Worm (Caenorhabditis elegans): Measurements from ENCODE around the gene B0336.7.

B0336.7 gene

ce11 chrIII:5663521-5663920 lies 33.6 kb downstream of the B0336.7 start:
- TF ChIP-seq nhr-43 (tag; optimal IDR thresholded peaks at IDR 0.05; ENCODE audit: poor library complexity, severe bottlenecking) (no peak), ceh-28 (tag; optimal IDR thresholded peaks at IDR 0.05) (no peak), egl-27 (tag; optimal IDR thresholded peaks at IDR 0.05) (no peak), ama-1 (optimal IDR thresholded peaks at IDR 0.05) (no peak), hmg-11 (tag; optimal IDR thresholded peaks at IDR 0.05) (no peak), ZK546.5 (tag; optimal IDR thresholded peaks at IDR 0.05) (no peak)

ce11 chrIII:5660976-5661375 lies 36.2 kb downstream of the B0336.7 start, which contains the start of gene F54E7.6:
TSS of gene F54E7.6 (minus strand) at chrIII:5661085.
- peak; percentile 3 for TF ChIP-seq nhr-43 (tag; optimal IDR thresholded peaks at IDR 0.05; ENCODE audit: poor library complexity, severe bottlenecking)
- TF ChIP-seq R02D3.7 (tag; optimal IDR thresholded peaks at IDR 0.05), result no peak
- peak; percentile 87 for TF ChIP-seq nhr-25 (tag; optimal IDR thresholded peaks at IDR 0.05)
- peak; percentile 46 for TF ChIP-seq nhr-23 (tag; optimal IDR thresholded peaks at IDR 0.05)

- no peak for TF ChIP-seq pqm-1 (tag; optimal IDR thresholded peaks at IDR 0.05)
- TF ChIP-seq ceh-82 (tag; optimal IDR thresholded peaks at IDR 0.05), result no peak
- no peak for TF ChIP-seq egl-27 (tag; optimal IDR thresholded peaks at IDR 0.05)
- TF ChIP-seq fkh-10 (GFP tag; optimal IDR thresholded peaks at IDR 0.05), result no peak
- no peak for TF ChIP-seq jun-1 (tag; optimal IDR thresholded peaks at IDR 0.05)
- no peak for TF ChIP-seq elt-2 (tag; optimal IDR thresholded peaks at IDR 0.05)
Measured at ce11 chrIII:5656941-5657340, 40.2 kb downstream of the B0336.7 start, which contains the start of gene sdz-21. TSS of gene sdz-21 (minus strand) at chrIII:5657041.

ce11 chrIII:5653692-5654105 lies 43.5 kb downstream of the B0336.7 start:
- TF ChIP-seq ama-1 (optimal IDR thresholded peaks at IDR 0.05) (peak; percentile 81), nhr-43 (tag; optimal IDR thresholded peaks at IDR 0.05; ENCODE audit: poor library complexity, severe bottlenecking) (peak; percentile 62), lsy-12 (tag; optimal IDR thresholded peaks at IDR 0.05) (peak; percentile 71), nhr-28 (tag; optimal IDR thresholded peaks at IDR 0.05) (no peak), ceh-28 (tag; optimal IDR thresholded peaks at IDR 0.05) (no peak), hmg-11 (tag; optimal IDR thresholded peaks at IDR 0.05) (peak; percentile 13), unc-39 (tag; optimal IDR thresholded peaks at IDR 0.05) (no peak), elt-2 (tag; optimal IDR thresholded peaks at IDR 0.05) (peak; percentile 31), aly-2 (tag; optimal IDR thresholded peaks at IDR 0.05) (no peak), pha-4 (tag; optimal IDR thresholded peaks at IDR 0.05) (peak; percentile 25), nhr-76 (tag; optimal IDR thresholded peaks at IDR 0.05) (no peak), fkh-10 (GFP tag; optimal IDR thresholded peaks at IDR 0.05) (no peak), nhr-23 (tag; optimal IDR thresholded peaks at IDR 0.05) (peak; percentile 27), ztf-11 (tag; optimal IDR thresholded peaks at IDR 0.05) (no peak), nhr-25 (tag; optimal IDR thresholded peaks at IDR 0.05) (peak; percentile 43), egl-27 (tag; optimal IDR thresholded peaks at IDR 0.05) (no peak), nfya-1 (tag; optimal IDR thresholded peaks at IDR 0.05; ENCODE audit: insufficient read depth) (peak; percentile 19), zag-1 (tag; optimal IDR thresholded peaks at IDR 0.05) (no peak), unc-62 (GFP tag; optimal IDR thresholded peaks at IDR 0.05) (no peak), snpc-4 (tag; optimal IDR thresholded peaks at IDR 0.05) (peak; percentile 97), pqm-1 (tag; optimal IDR thresholded peaks at IDR 0.05) (peak; percentile 49), skn-1 (tag; optimal IDR thresholded peaks at IDR 0.05) (no peak), R02D3.7 (tag; optimal IDR thresholded peaks at IDR 0.05) (peak; percentile 1), fos-1 (tag; optimal IDR thresholded peaks at IDR 0.05) (no peak), nhr-67 (tag; optimal IDR thresholded peaks at IDR 0.05) (no peak), lin-15B (tag; optimal IDR thresholded peaks at IDR 0.05) (peak; percentile 17), ceh-9 (tag; optimal IDR thresholded peaks at IDR 0.05) (no peak), nhr-77 (tag; optimal IDR thresholded peaks at IDR 0.05) (no peak)

All from whole organism, L3 larva.